Worm (Caenorhabditis elegans) whole organism, L2 larva: Measurements from ENCODE around the gene arrd-17.

Experiments used
- C34F6.9 ChIP-seq: fragments of 150-350 bp; optimal IDR thresholded peaks from 2 replicates; lab custom pipeline; 2014; ENCODE audit warnings: missing biosample characterization, missing genetic modification characterization
- F13H6.1 ChIP-seq: sonication (generic microtip); optimal IDR thresholded peaks from 2 replicates; lab custom pipeline; 2016; ENCODE audit warnings: missing genetic modification characterization, missing compliant biosample characterization
- Y55F3AM.14 ChIP-seq: fragments of 200-800 bp; sonication (Bioruptor generic); optimal IDR thresholded peaks from 2 replicates; lab custom pipeline; 2018; ENCODE audit warnings: mild to moderate bottlenecking, missing genetic modification characterization, missing compliant biosample characterization
- ZK546.5 ChIP-seq: sonication (generic microtip); optimal IDR thresholded peaks from 2 replicates; lab custom pipeline; 2017; ENCODE audit warnings: missing biosample characterization, missing genetic modification characterization
- alr-1 ChIP-seq: fragments of 150-350 bp; optimal IDR thresholded peaks from 2 replicates; lab custom pipeline; 2014; ENCODE audit warnings: missing biosample characterization, missing genetic modification characterization
- aly-2 ChIP-seq: fragments of 150-350 bp; optimal IDR thresholded peaks from 2 replicates; lab custom pipeline; 2014; ENCODE audit warnings: missing biosample characterization, missing genetic modification characterization
- ama-1 ChIP-seq: fragments of 150-350 bp; optimal IDR thresholded peaks from 2 replicates; lab custom pipeline; 2018; ENCODE audit warnings: inconsistent platforms
- blmp-1 ChIP-seq: sonication (generic microtip); optimal IDR thresholded peaks from 2 replicates; lab custom pipeline; 2017; ENCODE audit warnings: missing genetic modification characterization, mild to moderate bottlenecking, missing compliant biosample characterization, antibody characterized with exemption, moderate library complexity; ENCODE audit not compliant: insufficient read depth
- ceh-82 ChIP-seq: fragments of 150-350 bp; optimal IDR thresholded peaks from 2 replicates; lab custom pipeline; 2014; ENCODE audit warnings: missing biosample characterization, missing genetic modification characterization
- crh-2 ChIP-seq: sonication (generic microtip); optimal IDR thresholded peaks from 2 replicates; lab custom pipeline; 2017; ENCODE audit warnings: missing biosample characterization, missing genetic modification characterization
- dmd-4 ChIP-seq: sonication (generic microtip); optimal IDR thresholded peaks from 2 replicates; lab custom pipeline; 2017; ENCODE audit warnings: missing biosample characterization, missing genetic modification characterization
- elt-3 ChIP-seq: sonication (generic microtip); optimal IDR thresholded peaks from 2 replicates; lab custom pipeline; 2017; ENCODE audit warnings: missing biosample characterization, missing genetic modification characterization
- fos-1 ChIP-seq: fragments of 150-350 bp; optimal IDR thresholded peaks from 2 replicates; lab custom pipeline; 2014; ENCODE audit warnings: missing biosample characterization, missing genetic modification characterization
- lin-13 ChIP-seq: fragments of 150-350 bp; optimal IDR thresholded peaks from 2 replicates; lab custom pipeline; 2014; ENCODE audit warnings: missing biosample characterization, missing genetic modification reagents, missing genetic modification characterization
- lin-39 ChIP-seq: fragments of 150-350 bp; optimal IDR thresholded peaks from 2 replicates; lab custom pipeline; 2014; ENCODE audit warnings: missing biosample characterization, missing genetic modification reagents, missing genetic modification characterization
- lsy-2 ChIP-seq, 2 experiments: fragments of 150-350 bp in 1 of 2; sonication (generic microtip) in 1 of 2; optimal IDR thresholded peaks; 2 replicates each; lab custom pipeline; 2014 to 2017; ENCODE audit warnings: missing biosample characterization in 2 of 2, missing genetic modification characterization in 2 of 2
- mdl-1 ChIP-seq, 2 experiments: fragments of 150-350 bp in 1 of 2; sonication (generic microtip) in 1 of 2; optimal IDR thresholded peaks; 2 replicates each; lab custom pipeline; 2017; ENCODE audit warnings: missing biosample characterization in 2 of 2, missing genetic modification characterization in 2 of 2
- nhr-12 ChIP-seq: fragments of 150-350 bp; optimal IDR thresholded peaks from 2 replicates; lab custom pipeline; 2014; ENCODE audit warnings: missing biosample characterization, missing genetic modification characterization
- nhr-129 ChIP-seq: fragments of 150-350 bp; optimal IDR thresholded peaks from 2 replicates; lab custom pipeline; 2014; ENCODE audit warnings: missing biosample characterization, missing genetic modification characterization
- nhr-21 ChIP-seq: fragments of 150-350 bp; optimal IDR thresholded peaks from 2 replicates; lab custom pipeline; 2014; ENCODE audit warnings: missing biosample characterization, missing genetic modification characterization
- nhr-23 ChIP-seq: fragments of 150-350 bp; optimal IDR thresholded peaks from 2 replicates; lab custom pipeline; 2014; ENCODE audit warnings: missing biosample characterization, missing genetic modification reagents, missing genetic modification characterization
- nhr-237 ChIP-seq: fragments of 150-350 bp; optimal IDR thresholded peaks from 2 replicates; lab custom pipeline; 2014; ENCODE audit warnings: missing biosample characterization, missing genetic modification characterization
- nhr-25 ChIP-seq: fragments of 150-350 bp; sonication (generic microtip); optimal IDR thresholded peaks from 3 replicates; lab custom pipeline; 2014; ENCODE audit warnings: missing biosample characterization, missing genetic modification characterization
- nhr-6 ChIP-seq: fragments of 150-350 bp; optimal IDR thresholded peaks from 2 replicates; lab custom pipeline; 2014; ENCODE audit warnings: missing biosample characterization, missing genetic modification characterization
- nhr-77 ChIP-seq: fragments of 150-350 bp; optimal IDR thresholded peaks from 2 replicates; lab custom pipeline; 2014; ENCODE audit warnings: missing biosample characterization, missing genetic modification characterization
- peb-1 ChIP-seq: fragments of 150-350 bp; optimal IDR thresholded peaks from 2 replicates; lab custom pipeline; 2014; ENCODE audit warnings: missing biosample characterization, missing genetic modification characterization
- sem-4 ChIP-seq: fragments of 150-350 bp; optimal IDR thresholded peaks from 2 replicates; lab custom pipeline; 2014; ENCODE audit warnings: missing biosample characterization, missing genetic modification reagents, missing genetic modification characterization
- sma-3 ChIP-seq: sonication (generic microtip); optimal IDR thresholded peaks from 2 replicates; lab custom pipeline; 2016; ENCODE audit warnings: missing genetic modification reagents, missing genetic modification characterization, missing compliant biosample characterization
- sma-9 ChIP-seq, 2 experiments: fragments of 150-350 bp in 1 of 2; sonication (generic microtip) in 1 of 2; optimal IDR thresholded peaks; 2 replicates each; lab custom pipeline; 2014 to 2016; ENCODE audit warnings: missing genetic modification characterization in 2 of 2, mild to moderate bottlenecking in 1 of 2, missing biosample characterization in 1 of 2, missing compliant biosample characterization in 1 of 2, missing genetic modification reagents in 1 of 2, moderate library complexity in 1 of 2
- snpc-4 ChIP-seq: fragments of 150-350 bp; optimal IDR thresholded peaks from 2 replicates; lab custom pipeline; 2014; ENCODE audit warnings: missing biosample characterization, missing genetic modification characterization
- unc-55 ChIP-seq: fragments of 150-350 bp; sonication (generic microtip); optimal IDR thresholded peaks from 3 replicates; lab custom pipeline; 2014; ENCODE audit warnings: missing biosample characterization, missing genetic modification reagents, missing genetic modification characterization
- unc-62 ChIP-seq: fragments of 150-350 bp; optimal IDR thresholded peaks from 2 replicates; lab custom pipeline; 2014; ENCODE audit warnings: missing biosample characterization, missing genetic modification reagents, missing genetic modification characterization
- zag-1 ChIP-seq: fragments of 150-350 bp; optimal IDR thresholded peaks from 2 replicates; lab custom pipeline; 2014; ENCODE audit warnings: missing biosample characterization, missing genetic modification characterization
- ztf-1 ChIP-seq: fragments of 200-800 bp; sonication (Bioruptor generic); conservative IDR thresholded peaks from 2 replicates; pipeline ENCODE4 v1.3.6; 2022; ENCODE audit warnings: missing genetic modification characterization, missing compliant biosample characterization
- ztf-11 ChIP-seq: sonication (generic microtip); optimal IDR thresholded peaks from 2 replicates; lab custom pipeline; 2017; ENCODE audit warnings: missing biosample characterization, missing genetic modification characterization
- ztf-4 ChIP-seq: fragments of 150-350 bp; optimal IDR thresholded peaks from 2 replicates; lab custom pipeline; 2014; ENCODE audit warnings: missing biosample characterization, missing genetic modification characterization

Gene arrd-17

ce11 chrIII:13640003-13640499 lies 9.4 kb upstream of the arrd-17 start:
- TF ChIP-seq lin-13 (GFP tag; lab: Kevin White, UChicago) (no peak), ztf-11 (tag; lab: Kevin White, UChicago) (no peak), blmp-1 (no peak), nhr-77 (tag; lab: Kevin White, UChicago) (no peak), fos-1 (tag; lab: Kevin White, UChicago) (no peak), ZK546.5 (tag; lab: Kevin White, UChicago) (no peak), peb-1 (tag; lab: Kevin White, UChicago) (no peak), nhr-21 (tag; lab: Kevin White, UChicago) (no peak), nhr-25 (tag; lab: Kevin White, UChicago) (no peak), lin-39 (tag; lab: Kevin White, UChicago) (no peak), nhr-237 (tag; lab: Kevin White, UChicago) (no peak), snpc-4 (tag; lab: Kevin White, UChicago) (no peak), sem-4 (tag; lab: Kevin White, UChicago) (no peak)
- TF ChIP-seq, all 48 proteins: peak for 0

- peak; percentile 31 for TF ChIP-seq F13H6.1 (tag; lab: Kevin White, UChicago)
- peak in 1 of 2 experiments; percentile 46 for TF ChIP-seq lsy-2 (tag; optimal IDR thresholded peaks at IDR 0.05; lab: Kevin White, UChicago)
- no peak for TF ChIP-seq aly-2
- no peak for TF ChIP-seq nhr-23
- TF ChIP-seq zag-1 (tag; lab: Kevin White, UChicago): no peak
- TF ChIP-seq mdl-1 (tag; optimal IDR thresholded peaks at IDR 0.05; lab: Kevin White, UChicago): peak in 1 of 2 experiments; percentile 35
- peak; percentile 51 for TF ChIP-seq C34F6.9
- peak; percentile 5 for TF ChIP-seq unc-55 (GFP tag; lab: Kevin White, UChicago)
Observed at ce11 chrIII:13637681-13638080, 7.1 kb upstream of the arrd-17 start.

ce11 chrIII:13635730-13636360 lies 5.2 kb upstream of the arrd-17 start:
- peak; percentile 10 for TF ChIP-seq nhr-129 (tag; lab: Kevin White, UChicago)
- no peak for TF ChIP-seq nhr-6
- no peak for TF ChIP-seq unc-62 (GFP tag; lab: Kevin White, UChicago)
- peak; percentile 4 for TF ChIP-seq sma-9 (GFP tag; optimal IDR thresholded peaks at IDR 0.05; lab: Kevin White, UChicago)
- TF ChIP-seq sma-9 (tag; optimal IDR thresholded peaks at IDR 0.05; lab: Kevin White, UChicago): no peak
- TF ChIP-seq F13H6.1 (tag; lab: Kevin White, UChicago): peak; percentile 6
- TF ChIP-seq elt-3: no peak
- peak in 1 of 2 experiments; percentile 30 for TF ChIP-seq lsy-2 (tag; optimal IDR thresholded peaks at IDR 0.05; lab: Kevin White, UChicago)
- TF ChIP-seq lin-13 (GFP tag; lab: Kevin White, UChicago): no peak
- TF ChIP-seq C34F6.9: peak; percentile 48
- no peak for TF ChIP-seq nhr-25 (tag; lab: Kevin White, UChicago)
- TF ChIP-seq crh-2 (tag; lab: Kevin White, UChicago): no peak
- no peak for TF ChIP-seq nhr-12 (tag; lab: Kevin White, UChicago)
- TF ChIP-seq nhr-23: no peak
- TF ChIP-seq blmp-1: no peak
- no peak for TF ChIP-seq nhr-237 (tag; lab: Kevin White, UChicago)
- TF ChIP-seq ZK546.5 (tag; lab: Kevin White, UChicago): no peak
- no peak for TF ChIP-seq aly-2
- TF ChIP-seq Y55F3AM.14 (GFP tag; lab: Kevin White, UChicago): no peak
- TF ChIP-seq dmd-4 (tag; lab: Kevin White, UChicago): no peak
- no peak for TF ChIP-seq sma-3 (GFP tag; lab: Kevin White, UChicago)
- TF ChIP-seq ztf-4 (tag; lab: Kevin White, UChicago): no peak
- TF ChIP-seq lin-39 (tag; lab: Kevin White, UChicago): no peak
- TF ChIP-seq ama-1: no peak
- peak; percentile 59 for TF ChIP-seq snpc-4 (tag; lab: Kevin White, UChicago)
- no peak for TF ChIP-seq ztf-1 (GFP tag; lab: Robert Waterston, UW)
- TF ChIP-seq ztf-11 (tag; lab: Kevin White, UChicago): no peak
- peak; percentile 19 for TF ChIP-seq zag-1 (tag; lab: Kevin White, UChicago)
- no peak for TF ChIP-seq alr-1 (tag; lab: Kevin White, UChicago)
- no peak for TF ChIP-seq ceh-82
